Fruit fly (Drosophila melanogaster) whole organism, embryonic: ENCODE measurements around the gene CG7191.

Source experiments
- CG11456 ChIP-seq: fragments of 200-800 bp; sonication (Bioruptor generic); IDR thresholded peaks from 3 replicates; pipeline ENCODE4 v1.3.6; 2022; ENCODE audit warnings: missing biosample characterization, missing genetic modification characterization
- CG12104 ChIP-seq: fragments of 200-800 bp; sonication (Bioruptor generic); optimal IDR thresholded peaks from 3 replicates; lab custom pipeline; 2016; ENCODE audit warnings: missing biosample characterization, missing genetic modification characterization
- CG4328 ChIP-seq: fragments of 200-800 bp; sonication (Bioruptor generic); optimal IDR thresholded peaks from 3 replicates; lab custom pipeline; 2017; ENCODE audit warnings: missing biosample characterization, missing genetic modification reagents, missing genetic modification characterization
- CG6854 ChIP-seq: fragments of 200-800 bp; sonication (Bioruptor generic); optimal IDR thresholded peaks from 3 replicates; lab custom pipeline; 2017; ENCODE audit warnings: missing biosample characterization, mild to moderate bottlenecking, missing genetic modification characterization
- Dp ChIP-seq: fragments of 200-800 bp; sonication (Bioruptor generic); optimal IDR thresholded peaks from 2 replicates; lab custom pipeline; 2018; ENCODE audit warnings: missing biosample characterization, mild to moderate bottlenecking, missing genetic modification characterization, moderate library complexity
- Eip74EF ChIP-seq, 2 experiments: fragments of 200-800 bp in 1 of 2; fragments of >200 bp in 1 of 2; sonication (Bioruptor generic) in 1 of 2; optimal IDR thresholded peaks; 2 replicates each; lab custom pipeline; 2017 to 2019; ENCODE audit warnings: missing biosample characterization in 2 of 2, missing genetic modification characterization in 2 of 2, mild to moderate bottlenecking in 1 of 2, moderate library complexity in 1 of 2
- HLH3B ChIP-seq: fragments of 200-800 bp; sonication (Bioruptor generic); IDR thresholded peaks from 2 replicates; pipeline ENCODE4 v1.3.6; 2022; ENCODE audit warnings: missing biosample characterization, missing genetic modification characterization
- Mad ChIP-seq: fragments of 200-800 bp; sonication (Bioruptor generic); optimal IDR thresholded peaks from 2 replicates; lab custom pipeline; 2016; ENCODE audit warnings: missing biosample characterization, missing genetic modification characterization
- kay ChIP-seq: fragments of 200-800 bp; sonication (Bioruptor generic); optimal IDR thresholded peaks from 2 replicates; lab custom pipeline; 2016; ENCODE audit warnings: missing biosample characterization, missing genetic modification characterization
- toy ChIP-seq: fragments of 200-800 bp; sonication (Bioruptor generic); IDR thresholded peaks from 2 replicates; pipeline ENCODE4 v1.3.6; 2022; ENCODE audit warnings: missing biosample characterization, missing genetic modification characterization
- tup ChIP-seq: fragments of 200-800 bp; sonication (Bioruptor generic); optimal IDR thresholded peaks from 2 replicates; lab custom pipeline; 2016; ENCODE audit warnings: missing biosample characterization, mild to moderate bottlenecking, missing genetic modification characterization, moderate library complexity

DNA sequence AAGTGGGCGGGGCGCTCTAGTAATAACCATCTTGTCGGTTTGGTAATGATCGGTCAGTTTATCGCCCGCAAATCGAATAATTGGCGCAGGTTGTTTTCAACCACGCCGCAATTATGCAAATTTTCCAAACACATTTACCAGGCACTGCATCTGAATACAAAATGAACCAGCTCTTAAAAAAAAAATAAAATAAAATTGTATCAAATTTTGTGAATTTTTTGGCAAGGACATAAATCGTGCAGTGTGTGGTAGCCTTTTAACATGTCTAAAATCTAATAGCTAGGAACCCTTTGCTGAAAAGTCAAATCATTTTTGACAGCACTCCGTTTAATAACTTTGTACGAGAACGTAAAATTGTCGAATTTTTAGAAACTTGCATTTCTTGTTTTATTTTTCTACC, 20.5 kb upstream of the CG7191 start, which contains the start of gene ATPsynGL:
- TF ChIP-seq CG6854 (GFP tag; lab: Kevin White, UChicago) (no peak), toy (GFP tag; lab: Robert Waterston, UW) (no peak), CG12104 (GFP tag; lab: Kevin White, UChicago) (no peak), Eip74EF (GFP tag; optimal IDR thresholded peaks at IDR 0.05; lab: Kevin White, UChicago) (no peak), HLH3B (GFP tag; lab: Robert Waterston, UW) (no peak), CG4328 (GFP tag; lab: Kevin White, UChicago) (no peak), CG11456 (no peak), Dp (GFP tag; lab: Kevin White, UChicago) (no peak), tup (GFP tag; lab: Kevin White, UChicago) (no peak), Mad (no peak), kay (GFP tag; lab: Kevin White, UChicago) (no peak)
